Worm (Caenorhabditis elegans) whole organism, L4/young adult: ENCODE data around the gene B0252.1.

ENCODE experiments used
- W03F9.2 ChIP-seq: fragments of 150-350 bp; optimal IDR thresholded peaks from 2 replicates; lab custom pipeline; 2014; ENCODE audit warnings: missing biosample characterization, missing genetic modification characterization
- dao-5 ChIP-seq: sonication (generic microtip); optimal IDR thresholded peaks from 2 replicates; lab custom pipeline; 2016; ENCODE audit warnings: missing genotype, missing genetic modification characterization, moderate library complexity, missing compliant biosample characterization
- him-1 ChIP-seq: sonication (generic microtip); optimal IDR thresholded peaks from 2 replicates; lab custom pipeline; 2016; ENCODE audit warnings: missing genotype, missing genetic modification reagents, missing genetic modification characterization, missing compliant biosample characterization

The B0252.1 gene

ce11 chrII:6939873-6940272 lies 20.4 kb downstream of the B0252.1 start:
- TF ChIP-seq dao-5 (tag; lab: Kevin White, UChicago) (no peak), W03F9.2 (tag; lab: Kevin White, UChicago) (no peak), him-1 (tag; lab: Kevin White, UChicago) (no peak)

ce11 chrII:6940726-6941230 lies 21.3 kb downstream of the B0252.1 start:
- TF ChIP-seq him-1 (tag; lab: Kevin White, UChicago) (no peak), W03F9.2 (tag; lab: Kevin White, UChicago) (no peak), dao-5 (tag; lab: Kevin White, UChicago) (no peak)

- TF ChIP-seq dao-5 (tag; lab: Kevin White, UChicago) (no peak), him-1 (tag; lab: Kevin White, UChicago) (no peak), W03F9.2 (tag; lab: Kevin White, UChicago) (no peak)
Observed at ce11 chrII:6941520-6941919, 22.0 kb downstream of the B0252.1 start.

- TF ChIP-seq him-1 (tag; lab: Kevin White, UChicago) = peak; percentile 33
- no peak for TF ChIP-seq W03F9.2 (tag; lab: Kevin White, UChicago)
- no peak for TF ChIP-seq dao-5 (tag; lab: Kevin White, UChicago)
Observed at ce11 chrII:6943299-6944051, 24.0 kb downstream of the B0252.1 start.

- peak; percentile 95 for TF ChIP-seq him-1 (tag; lab: Kevin White, UChicago)
- peak; percentile 10 for TF ChIP-seq dao-5 (tag; lab: Kevin White, UChicago)
- peak; percentile 89 for TF ChIP-seq W03F9.2 (tag; lab: Kevin White, UChicago)
Observed at ce11 chrII:6951250-6951806, 31.8 kb downstream of the B0252.1 start, which contains the start of the genes malt-1 and ceh-38. malt-1 (minus strand) TSS chrII:6951300. ceh-38 (plus strand) TSS chrII:6951526.

ce11 chrII:6955084-6955697 lies 35.7 kb downstream of the B0252.1 start:
- TF ChIP-seq him-1 (tag; lab: Kevin White, UChicago) (no peak), W03F9.2 (tag; lab: Kevin White, UChicago) (no peak)

ce11 chrII:6958136-6958535 lies 38.7 kb downstream of the B0252.1 start:
- TF ChIP-seq him-1 (tag; lab: Kevin White, UChicago) (no peak), dao-5 (tag; lab: Kevin White, UChicago) (no peak), W03F9.2 (tag; lab: Kevin White, UChicago) (no peak)

ce11 chrII:6965573-6965972 lies 46.1 kb downstream of the B0252.1 start, which contains the start of gene tra-2:
tra-2 (minus strand) TSS chrII:6965673.
- TF ChIP-seq dao-5 (tag; lab: Kevin White, UChicago) = no peak
- TF ChIP-seq W03F9.2 (tag; lab: Kevin White, UChicago) = no peak
- TF ChIP-seq him-1 (tag; lab: Kevin White, UChicago) = no peak

- TF ChIP-seq W03F9.2 (tag; lab: Kevin White, UChicago) (no peak), dao-5 (tag; lab: Kevin White, UChicago) (no peak), him-1 (tag; lab: Kevin White, UChicago) (no peak)
Observed at ce11 chrII:6967618-6968017, 48.1 kb downstream of the B0252.1 start, which contains the start of gene eif-2Bgamma. eif-2Bgamma (minus strand) TSS chrII:6967648.

ce11 chrII:6968191-6968675 lies 48.8 kb downstream of the B0252.1 start:
- TF ChIP-seq dao-5 (tag; lab: Kevin White, UChicago) (no peak), him-1 (tag; lab: Kevin White, UChicago) (no peak), W03F9.2 (tag; lab: Kevin White, UChicago) (no peak)

ce11 chrII:6970515-6970914 lies 51.0 kb downstream of the B0252.1 start, which contains the start of gene C15F1.5:
C15F1.5 (minus strand) TSS chrII:6970615.
- TF ChIP-seq dao-5 (tag; lab: Kevin White, UChicago) = no peak
- no peak for TF ChIP-seq W03F9.2 (tag; lab: Kevin White, UChicago)
- TF ChIP-seq him-1 (tag; lab: Kevin White, UChicago) = no peak

ce11 chrII:6972185-6972737 lies 52.8 kb downstream of the B0252.1 start, which contains the start of gene art-1:
art-1 (minus strand) TSS chrII:6972235.
- no peak for TF ChIP-seq W03F9.2 (tag; lab: Kevin White, UChicago)
- no peak for TF ChIP-seq dao-5 (tag; lab: Kevin White, UChicago)
- TF ChIP-seq him-1 (tag; lab: Kevin White, UChicago) = no peak
